Worm (Caenorhabditis elegans) whole organism, midembryonic: Measurements from ENCODE around the gene F23F1.6.

Experiments
- cog-1 ChIP-seq: sonication (generic microtip); optimal IDR thresholded peaks from 2 replicates; lab custom pipeline; 2016; ENCODE audit warnings: missing genetic modification characterization, missing compliant biosample characterization
- flt-1 ChIP-seq: fragments of 200-800 bp; sonication (Bioruptor generic); IDR thresholded peaks from 2 replicates; pipeline ENCODE4 v1.3.6; 2022; ENCODE audit warnings: missing genetic modification characterization, missing compliant biosample characterization
- ref-1 ChIP-seq: fragments of 200-800 bp; sonication (Bioruptor generic); conservative IDR thresholded peaks from 2 replicates; pipeline ENCODE4 v1.3.6; 2022; ENCODE audit warnings: missing genetic modification reagents, missing genetic modification characterization, missing compliant biosample characterization
- ztf-29 ChIP-seq: fragments of 200-800 bp; sonication (Bioruptor generic); IDR thresholded peaks from 2 replicates; pipeline ENCODE4 v1.3.6; 2022; ENCODE audit warnings: missing genetic modification reagents, missing genetic modification characterization, missing compliant biosample characterization

DNA sequence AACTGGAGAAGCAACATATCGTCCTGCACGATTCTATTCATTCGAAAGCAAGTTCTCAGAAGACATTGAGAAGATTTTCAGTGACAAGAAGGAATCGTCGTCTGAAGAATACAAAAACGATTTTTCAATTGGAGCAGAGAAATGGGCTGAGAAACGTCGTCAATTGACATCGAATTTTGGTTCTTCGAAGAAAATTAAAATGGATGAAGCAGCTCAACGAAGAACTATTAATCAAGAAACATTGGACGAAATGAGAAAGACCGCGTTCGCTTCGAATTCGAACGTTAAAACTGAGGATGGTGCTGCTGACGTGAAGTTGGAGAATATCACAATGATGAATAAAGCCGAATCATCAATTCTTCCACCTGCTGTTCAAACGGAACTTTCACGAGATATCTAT is 9.0 kb upstream of the F23F1.6 start, which contains the start of gene rpt-4:
- TF ChIP-seq flt-1 (GFP tag; lab: Robert Waterston, UW) (no peak), cog-1 (tag; lab: Kevin White, UChicago) (no peak), ref-1 (GFP tag; lab: Robert Waterston, UW) (no peak), ztf-29 (no peak)
